Fruit fly (Drosophila melanogaster): ENCODE measurements around the gene CG16989.

CG16989 gene

dm6 chrX:843489-843888 is 50.5 kb downstream of the CG16989 start (continued):
- TF ChIP-seq CG12391 (tag; optimal IDR thresholded peaks at IDR 0.05) = peak; percentile 23
- no peak for TF ChIP-seq mam (GFP tag; optimal IDR thresholded peaks at IDR 0.05)
- no peak for TF ChIP-seq caup (GFP tag; optimal IDR thresholded peaks at IDR 0.05; ENCODE audit: severe bottlenecking)
- TF ChIP-seq CG8944 (GFP tag; optimal IDR thresholded peaks at IDR 0.05) = no peak
- peak; percentile 53; the same call in 2 of the 3 replicates for TF ChIP-seq CG14860 (GFP tag; IDR thresholded peaks at IDR 0.05; ENCODE audit: partially characterized antibody)
- no peak for TF ChIP-seq CG16863 (GFP tag; optimal IDR thresholded peaks at IDR 0.05)
- no peak for TF ChIP-seq pum (GFP tag; optimal IDR thresholded peaks at IDR 0.05)
- no peak for TF ChIP-seq D (optimal IDR thresholded peaks at IDR 0.05)
- no peak for TF ChIP-seq D (GFP tag; optimal IDR thresholded peaks at IDR 0.05)
- TF ChIP-seq peb (GFP tag; IDR thresholded peaks at IDR 0.05) = no peak
- no peak for TF ChIP-seq CG34422 (GFP tag; IDR thresholded peaks at IDR 0.05)
- TF ChIP-seq CG32767 (GFP tag; IDR thresholded peaks at IDR 0.05) = no peak
- TF ChIP-seq HmgD (GFP tag; optimal IDR thresholded peaks at IDR 0.05) = no peak
- TF ChIP-seq CG6791 (GFP tag; IDR thresholded peaks at IDR 0.05; ENCODE audit: partially characterized antibody) = 0 out of 3 replicates have a peak, but pooled peaks have one; percentile 54
- no peak for TF ChIP-seq sd (tag; optimal IDR thresholded peaks at IDR 0.05)
- peak; percentile 25; the same call in 1 of the 2 replicates for TF ChIP-seq Bgb (GFP tag; IDR thresholded peaks at IDR 0.05; ENCODE audit: partially characterized antibody)
- no peak for TF ChIP-seq crol (GFP tag; IDR thresholded peaks at IDR 0.05)
- peak; percentile 36 for TF ChIP-seq dmrt11E (tag; optimal IDR thresholded peaks at IDR 0.05)
- TF ChIP-seq CG13894 (tag; optimal IDR thresholded peaks at IDR 0.05) = no peak
- no peak for TF ChIP-seq CG17385 (GFP tag; optimal IDR thresholded peaks at IDR 0.05)
- TF ChIP-seq CG42726 (GFP tag; IDR thresholded peaks at IDR 0.05; ENCODE audit: partially characterized antibody) = no peak
- no peak for TF ChIP-seq Antp (GFP tag; optimal IDR thresholded peaks at IDR 0.05)
- TF ChIP-seq crp (GFP tag; optimal IDR thresholded peaks at IDR 0.05) = no peak
- no peak for TF ChIP-seq NFAT (GFP tag; IDR thresholded peaks at IDR 0.05)
- TF ChIP-seq CG10543 (GFP tag; optimal IDR thresholded peaks at IDR 0.05) = no peak
- no peak for TF ChIP-seq CG11093 (GFP tag; IDR thresholded peaks at IDR 0.05)
- no peak for TF ChIP-seq Sox100B (GFP tag; optimal IDR thresholded peaks at IDR 0.05)
- TF ChIP-seq NC2β (GFP tag; optimal IDR thresholded peaks at IDR 0.05) = no peak
- TF ChIP-seq CG3163 (GFP tag; optimal IDR thresholded peaks at IDR 0.05) = no peak
- TF ChIP-seq CG10147 (GFP tag; optimal IDR thresholded peaks at IDR 0.05) = no peak
- no peak for TF ChIP-seq maf-S (GFP tag; optimal IDR thresholded peaks at IDR 0.05)
- no peak for TF ChIP-seq CG33213 (GFP tag; optimal IDR thresholded peaks at IDR 0.05)
- TF ChIP-seq esg (GFP tag; conservative IDR thresholded peaks at IDR 0.05) = peak; percentile 48
- no peak for TF ChIP-seq CG2129 (GFP tag; IDR thresholded peaks at IDR 0.05; ENCODE audit: partially characterized antibody)
- peak; percentile 22; the same call in 1 of the 2 replicates for TF ChIP-seq inv (GFP tag; IDR thresholded peaks at IDR 0.05; ENCODE audit: partially characterized antibody)
- TF ChIP-seq chm (GFP tag; IDR thresholded peaks at IDR 0.05) = no peak
- TF ChIP-seq CG14014 (GFP tag; IDR thresholded peaks at IDR 0.05) = no peak
- no peak for TF ChIP-seq CG12219 (GFP tag; optimal IDR thresholded peaks at IDR 0.05)
- peak; percentile 54 for TF ChIP-seq CG11504 (tag; optimal IDR thresholded peaks at IDR 0.05)
- TF ChIP-seq ERR (GFP tag; optimal IDR thresholded peaks at IDR 0.05) = no peak
- TF ChIP-seq slou (GFP tag; optimal IDR thresholded peaks at IDR 0.05) = no peak
- no peak for TF ChIP-seq usp (GFP tag; optimal IDR thresholded peaks at IDR 0.05)
- no peak for TF ChIP-seq CG6654 (GFP tag; optimal IDR thresholded peaks at IDR 0.05)
- TF ChIP-seq CG17912 (GFP tag; optimal IDR thresholded peaks at IDR 0.05) = no peak
- no peak for TF ChIP-seq CG1647 (GFP tag; optimal IDR thresholded peaks at IDR 0.05)
- TF ChIP-seq so (GFP tag; IDR thresholded peaks at IDR 0.05) = no peak
- TF ChIP-seq Atf3 (GFP tag; optimal IDR thresholded peaks at IDR 0.05) = no peak
- TF ChIP-seq Dip3 (GFP tag; optimal IDR thresholded peaks at IDR 0.05) = no peak
- TF ChIP-seq dimm (GFP tag; IDR thresholded peaks at IDR 0.05) = no peak
- no peak for TF ChIP-seq Ravus (GFP tag; IDR thresholded peaks at IDR 0.05)
- TF ChIP-seq Mrtf (GFP tag; IDR thresholded peaks at IDR 0.05) = no peak
- no peak for TF ChIP-seq bab2 (GFP tag; optimal IDR thresholded peaks at IDR 0.05)
